Worm (Caenorhabditis elegans): ENCODE data around the gene pigq-1.

pigq-1 gene

ce11 chrIV:11183013-11183412 is 36.0 kb upstream of the pigq-1 start, which contains the start of gene prx-14 (continued):
- TF ChIP-seq cey-2 (tag; optimal IDR thresholded peaks at IDR 0.05; ENCODE audit: borderline replicate concordance, insufficient read depth) (no peak), mxl-3 (GFP tag; optimal IDR thresholded peaks at IDR 0.05) (no peak), daf-12 (tag; optimal IDR thresholded peaks at IDR 0.05) (no peak), ztf-7 (tag; optimal IDR thresholded peaks at IDR 0.05) (no peak), lin-38 (GFP tag; IDR thresholded peaks at IDR 0.05) (peak; percentile 40), gei-8 (GFP tag; optimal IDR thresholded peaks at IDR 0.05) (no peak), T26A8.4 (GFP tag; IDR thresholded peaks at IDR 0.05) (no peak), sdz-12 (GFP tag; optimal IDR thresholded peaks at IDR 0.05) (no peak), pqm-1 (tag; optimal IDR thresholded peaks at IDR 0.05) (peak; percentile 11), zfp-3 (GFP tag; conservative IDR thresholded peaks at IDR 0.05) (0 out of 2 replicates have a peak, but pooled peaks have one; percentile 61), lin-39 (tag; optimal IDR thresholded peaks at IDR 0.05) (no peak), Y5F2A.4 (GFP tag; optimal IDR thresholded peaks at IDR 0.05) (no peak), F37D6.2 (tag; optimal IDR thresholded peaks at IDR 0.05) (no peak), F26F4.8 (GFP tag; conservative IDR thresholded peaks at IDR 0.05) (no peak), snpc-4 (tag; optimal IDR thresholded peaks at IDR 0.05) (no peak), ceh-62 (tag; optimal IDR thresholded peaks at IDR 0.05) (no peak), ceh-44 (GFP tag; IDR thresholded peaks at IDR 0.05) (no peak), ama-1 (optimal IDR thresholded peaks at IDR 0.05) (peak; percentile 41), nhr-237 (tag; optimal IDR thresholded peaks at IDR 0.05) (no peak), tra-1 (GFP tag; IDR thresholded peaks at IDR 0.05) (no peak), ztf-11 (tag; optimal IDR thresholded peaks at IDR 0.05) (no peak), mes-2 (tag; optimal IDR thresholded peaks at IDR 0.05; ENCODE audit: poor library complexity, severe bottlenecking) (no peak), snpc-1.2 (GFP tag; IDR thresholded peaks at IDR 0.05) (no peak), dve-1 (tag; optimal IDR thresholded peaks at IDR 0.05; ENCODE audit: insufficient read depth) (peak; percentile 5), dmd-9 (GFP tag; IDR thresholded peaks at IDR 0.05) (no peak), T20F7.1 (GFP tag; optimal IDR thresholded peaks at IDR 0.05) (no peak), madf-9 (GFP tag; conservative IDR thresholded peaks at IDR 0.05) (no peak)

- TF ChIP-seq aha-1 (tag) (peak; percentile 78), lin-1 (GFP tag; IDR thresholded peaks at IDR 0.05) (no peak), nhr-6 (tag; optimal IDR thresholded peaks at IDR 0.05) (no peak), nhr-77 (tag; optimal IDR thresholded peaks at IDR 0.05) (peak; percentile 27), ceh-44 (GFP tag; IDR thresholded peaks at IDR 0.05) (no peak), arid-1 (GFP tag; conservative IDR thresholded peaks at IDR 0.05) (no peak), unc-39 (tag; optimal IDR thresholded peaks at IDR 0.05) (no peak), ZK337.2 (GFP tag; IDR thresholded peaks at IDR 0.05) (no peak), ZK546.5 (tag; optimal IDR thresholded peaks at IDR 0.05) (no peak), nhr-11 (tag; optimal IDR thresholded peaks at IDR 0.05) (no peak), T26A8.4 (GFP tag; IDR thresholded peaks at IDR 0.05) (no peak), nhr-25 (tag; optimal IDR thresholded peaks at IDR 0.05; ENCODE audit: borderline replicate concordance, insufficient read depth) (no peak), lin-38 (GFP tag; IDR thresholded peaks at IDR 0.05) (no peak), spr-3 (GFP tag; optimal IDR thresholded peaks at IDR 0.05) (no peak), tag-97 (GFP tag; IDR thresholded peaks at IDR 0.05) (no peak), F26F4.8 (GFP tag; conservative IDR thresholded peaks at IDR 0.05) (no peak), unc-62 (GFP tag; optimal IDR thresholded peaks at IDR 0.05 in 1 of 2) (peak in 1 of 2 experiments; percentile 67), unc-62 (tag; optimal IDR thresholded peaks at IDR 0.05) (no peak), ceh-28 (tag; optimal IDR thresholded peaks at IDR 0.05) (no peak), dve-1 (tag; optimal IDR thresholded peaks at IDR 0.05; ENCODE audit: insufficient read depth) (peak; percentile 30), lsy-2 (tag; optimal IDR thresholded peaks at IDR 0.05) (peak in 1 of 2 experiments; percentile 3), aly-2 (tag; optimal IDR thresholded peaks at IDR 0.05) (no peak), hlh-30 (tag; optimal IDR thresholded peaks at IDR 0.05; ENCODE audit: insufficient read depth) (no peak), Y75B8A.6 (GFP tag; IDR thresholded peaks at IDR 0.05) (no peak), fkh-10 (GFP tag; optimal IDR thresholded peaks at IDR 0.05) (no peak), duxl-1 (tag; optimal IDR thresholded peaks at IDR 0.05; ENCODE audit: poor library complexity) (no peak), hif-1 (tag; optimal IDR thresholded peaks at IDR 0.05) (no peak), ama-1 (optimal IDR thresholded peaks at IDR 0.05) (no peak), F37D6.2 (tag; optimal IDR thresholded peaks at IDR 0.05) (no peak), zip-2 (tag; optimal IDR thresholded peaks at IDR 0.05) (no peak), mdt-29 (GFP tag; IDR thresholded peaks at IDR 0.05) (no peak)
Observed at ce11 chrIV:11180077-11180476, 33.0 kb upstream of the pigq-1 start.
